Fruit fly (Drosophila melanogaster): ENCODE measurements around the gene CG12206.

CG12206 gene

DNA sequence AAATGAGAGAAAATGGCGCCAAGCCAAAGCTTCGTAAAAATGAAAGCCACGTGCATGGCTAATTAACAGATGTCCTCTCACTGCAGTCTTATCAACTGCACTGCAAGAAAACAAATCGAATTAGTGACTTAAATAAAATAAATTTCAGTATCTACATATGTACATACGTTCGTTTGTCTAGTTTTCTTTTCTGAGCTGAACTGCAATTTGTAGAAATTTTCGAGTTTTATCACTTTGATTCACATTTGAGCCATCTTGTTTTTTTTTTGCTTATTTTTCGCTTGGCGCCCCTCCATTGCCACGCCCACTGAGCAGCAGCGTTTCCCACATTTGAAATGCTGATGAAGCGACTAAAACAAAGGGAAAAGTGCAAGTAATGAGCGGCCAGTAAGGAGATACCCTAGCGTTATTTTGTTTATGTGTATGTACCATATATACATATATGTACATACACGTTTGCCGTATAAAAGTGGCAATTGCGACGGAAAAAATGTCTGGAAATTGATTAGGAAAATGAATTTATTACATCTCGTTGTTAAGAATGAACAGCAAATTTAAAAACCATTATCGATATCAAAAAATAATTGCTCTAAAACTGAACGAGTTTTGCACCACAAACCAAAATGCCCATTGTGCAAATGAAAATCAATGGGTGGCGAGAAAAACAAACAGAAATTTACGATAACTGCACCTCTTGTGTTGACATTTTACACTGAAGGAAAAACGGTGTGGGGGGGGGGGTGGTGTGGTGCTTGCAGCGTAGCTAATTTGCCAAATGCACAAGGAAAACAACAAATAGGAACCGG lies 26.4 kb downstream of the CG12206 start:
- TF ChIP-seq rgr (GFP tag; optimal IDR thresholded peaks at IDR 0.05) (peak; percentile 34), dmrt93B (GFP tag; optimal IDR thresholded peaks at IDR 0.05) (peak; percentile 4), N (GFP tag; optimal IDR thresholded peaks at IDR 0.05) (no peak), foxo (GFP tag; optimal IDR thresholded peaks at IDR 0.05) (peak in 1 of 2 experiments; percentile 57), usp (GFP tag; optimal IDR thresholded peaks at IDR 0.05) (no peak), CrebA (GFP tag; optimal IDR thresholded peaks at IDR 0.05; ENCODE audit: borderline replicate concordance) (no peak), ey (GFP tag; optimal IDR thresholded peaks at IDR 0.05) (peak; percentile 29), h (GFP tag; optimal IDR thresholded peaks at IDR 0.05) (peak; percentile 53), GATAd (GFP tag; optimal IDR thresholded peaks at IDR 0.05) (no peak), Jra (GFP tag; optimal IDR thresholded peaks at IDR 0.05) (no peak), woc (GFP tag; optimal IDR thresholded peaks at IDR 0.05) (peak; percentile 10), OdsH (GFP tag; optimal IDR thresholded peaks at IDR 0.05) (peak; percentile 20), fru (GFP tag; optimal IDR thresholded peaks at IDR 0.05) (peak; percentile 44), Dif (GFP tag; optimal IDR thresholded peaks at IDR 0.05; ENCODE audit: partially characterized antibody) (no peak)

DNA sequence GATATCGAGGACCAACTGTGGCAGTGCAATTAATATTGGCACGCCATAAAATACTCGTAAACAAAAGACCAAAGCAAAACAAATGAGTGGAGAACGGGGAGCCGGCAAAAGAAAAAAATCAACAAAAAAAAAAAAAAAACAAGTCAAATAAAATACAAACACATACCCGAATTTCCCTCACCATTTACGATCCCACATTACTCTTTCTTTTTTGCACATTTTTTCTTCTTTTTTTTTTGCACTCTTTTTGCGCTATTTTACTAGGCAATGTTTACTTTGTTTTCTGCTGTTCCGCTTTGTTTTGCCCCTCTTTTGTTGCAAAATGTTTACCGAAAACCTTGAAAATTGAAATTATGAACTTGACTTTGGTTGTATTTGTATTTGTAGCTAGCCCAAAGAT lies 27.7 kb downstream of the CG12206 start:
- no peak for TF ChIP-seq sv (GFP tag; optimal IDR thresholded peaks at IDR 0.05)
- TF ChIP-seq CG32264 (GFP tag; optimal IDR thresholded peaks at IDR 0.05): no peak
- peak; percentile 7 for TF ChIP-seq h (GFP tag; optimal IDR thresholded peaks at IDR 0.05)
- no peak for TF ChIP-seq lola (GFP tag; optimal IDR thresholded peaks at IDR 0.05)
- TF ChIP-seq psq (GFP tag; optimal IDR thresholded peaks at IDR 0.05): peak; percentile 46
- no peak for TF ChIP-seq Hnf4 (GFP tag; optimal IDR thresholded peaks at IDR 0.05)
- TF ChIP-seq rgr (GFP tag; optimal IDR thresholded peaks at IDR 0.05): peak; percentile 1
- TF ChIP-seq CG9705 (GFP tag; optimal IDR thresholded peaks at IDR 0.05): no peak
- TF ChIP-seq dmrt93B (GFP tag; optimal IDR thresholded peaks at IDR 0.05): no peak
- TF ChIP-seq CrebA (GFP tag; optimal IDR thresholded peaks at IDR 0.05; ENCODE audit: borderline replicate concordance): no peak
- peak; percentile 21 for TF ChIP-seq Sp1 (GFP tag; optimal IDR thresholded peaks at IDR 0.05)

DNA sequence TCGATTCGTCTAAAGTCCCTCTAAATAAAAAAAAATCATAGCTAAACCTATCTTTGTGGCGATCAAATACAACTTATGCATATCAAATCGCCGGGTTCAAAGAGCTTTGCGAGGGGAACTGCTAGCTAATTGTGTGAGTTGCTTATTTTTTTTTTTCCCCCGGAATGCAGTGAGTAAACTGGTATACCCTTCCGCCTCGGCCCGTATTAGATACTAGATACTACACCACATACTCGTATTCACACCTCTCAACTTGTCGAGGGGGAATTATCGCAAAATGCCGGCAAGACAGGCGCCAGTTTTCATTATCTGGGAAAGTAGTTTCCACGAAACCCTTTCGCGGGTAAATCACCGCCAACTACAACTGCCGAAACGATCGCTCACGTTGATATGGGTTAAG lies 28.2 kb downstream of the CG12206 start:
- TF ChIP-seq Jra (GFP tag; optimal IDR thresholded peaks at IDR 0.05) (no peak), Hnf4 (GFP tag; optimal IDR thresholded peaks at IDR 0.05) (no peak), tai (GFP tag; optimal IDR thresholded peaks at IDR 0.05) (no peak), sv (GFP tag; optimal IDR thresholded peaks at IDR 0.05) (no peak), Hr78 (GFP tag; optimal IDR thresholded peaks at IDR 0.05) (no peak), dl (GFP tag; optimal IDR thresholded peaks at IDR 0.05; ENCODE audit: insufficient read depth in 1 of 2, partially characterized antibody in 2 of 2) (no peak), Sp1 (GFP tag; optimal IDR thresholded peaks at IDR 0.05) (no peak), jim (GFP tag; optimal IDR thresholded peaks at IDR 0.05) (no peak), CrebA (GFP tag; optimal IDR thresholded peaks at IDR 0.05; ENCODE audit: borderline replicate concordance) (no peak), Dfd (GFP tag; optimal IDR thresholded peaks at IDR 0.05) (no peak)

DNA sequence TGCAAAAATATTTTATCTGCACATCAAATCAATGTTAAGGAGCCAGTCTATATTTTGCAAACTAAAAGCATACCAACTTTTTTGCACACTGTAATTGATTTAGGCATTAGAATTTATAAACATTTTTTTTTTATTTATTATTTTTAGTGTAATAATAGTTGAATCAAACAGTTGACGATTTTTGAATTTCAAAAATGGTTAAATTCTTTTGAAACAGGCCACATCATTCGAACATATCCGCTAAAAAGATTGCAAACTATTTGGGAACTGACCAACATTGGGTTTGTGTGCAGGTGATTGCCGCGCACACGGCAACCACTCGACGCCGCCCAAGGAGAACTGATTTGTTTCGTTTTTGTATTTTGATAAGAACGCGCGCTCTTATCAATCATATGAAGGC lies 29.5 kb downstream of the CG12206 start:
- TF ChIP-seq foxo (GFP tag; optimal IDR thresholded peaks at IDR 0.05) (peak in 1 of 2 experiments; percentile 64), rgr (GFP tag; optimal IDR thresholded peaks at IDR 0.05) (peak; percentile 52), Hr83 (GFP tag; optimal IDR thresholded peaks at IDR 0.05; ENCODE audit: poor library complexity, severe bottlenecking) (no peak), woc (GFP tag; optimal IDR thresholded peaks at IDR 0.05) (no peak), Sp1 (GFP tag; optimal IDR thresholded peaks at IDR 0.05) (peak; percentile 22), brk (GFP tag; optimal IDR thresholded peaks at IDR 0.05) (no peak), ey (GFP tag; optimal IDR thresholded peaks at IDR 0.05) (no peak), h (GFP tag; optimal IDR thresholded peaks at IDR 0.05) (peak; percentile 44), Mio (GFP tag; optimal IDR thresholded peaks at IDR 0.05) (no peak), HLH106 (tag; optimal IDR thresholded peaks at IDR 0.05) (peak; percentile 51), fru (GFP tag; optimal IDR thresholded peaks at IDR 0.05) (peak; percentile 40), dmrt93B (GFP tag; optimal IDR thresholded peaks at IDR 0.05) (peak; percentile 53), lola (GFP tag; optimal IDR thresholded peaks at IDR 0.05) (no peak), psq (GFP tag; optimal IDR thresholded peaks at IDR 0.05) (peak; percentile 34), OdsH (GFP tag; optimal IDR thresholded peaks at IDR 0.05) (peak; percentile 7)
